Fruit fly (Drosophila melanogaster): ENCODE results near the gene sesB.
A peak's percentile ranks its signal among the peaks of the same experiment; 100 is the strongest.

sesB gene

dm6 chrX:10735682-10736353, 50.9 kb downstream of the sesB start (continued):
- no peak for TF ChIP-seq Ets21C (GFP tag; optimal IDR thresholded peaks at IDR 0.05)
- TF ChIP-seq CG3919 (GFP tag; optimal IDR thresholded peaks at IDR 0.05), result peak; percentile 5
- TF ChIP-seq CG9139 (GFP tag; optimal IDR thresholded peaks at IDR 0.05), result peak; percentile 31
- TF ChIP-seq CG11294 (GFP tag; IDR thresholded peaks at IDR 0.05), result no peak; the same call in 1 of the 2 replicates
- peak; percentile 27; the same call in 1 of the 3 replicates for TF ChIP-seq CG6163 (GFP tag; IDR thresholded peaks at IDR 0.05)
- peak; percentile 61 for TF ChIP-seq svp (GFP tag)
- peak; percentile 12 for TF ChIP-seq CG16779 (tag; optimal IDR thresholded peaks at IDR 0.05)
- TF ChIP-seq CG4318 (GFP tag; optimal IDR thresholded peaks at IDR 0.05), result no peak
- TF ChIP-seq fd85E (GFP tag; optimal IDR thresholded peaks at IDR 0.05), result no peak
- no peak for TF ChIP-seq Hr38 (GFP tag; optimal IDR thresholded peaks at IDR 0.05)
- TF ChIP-seq lz (GFP tag; optimal IDR thresholded peaks at IDR 0.05), result no peak
- TF ChIP-seq CG8632 (GFP tag; optimal IDR thresholded peaks at IDR 0.05), result no peak
- no peak for TF ChIP-seq cyc (GFP tag; optimal IDR thresholded peaks at IDR 0.05)
- no peak for TF ChIP-seq salr (GFP tag; optimal IDR thresholded peaks at IDR 0.05)
- no peak for TF ChIP-seq CG11762 (GFP tag; optimal IDR thresholded peaks at IDR 0.05; ENCODE audit: insufficient read depth)
- no peak for TF ChIP-seq Sox15 (GFP tag; optimal IDR thresholded peaks at IDR 0.05)
- peak; percentile 34 for TF ChIP-seq OdsH (GFP tag; optimal IDR thresholded peaks at IDR 0.05)
- TF ChIP-seq CG7368 (GFP tag; optimal IDR thresholded peaks at IDR 0.05), result peak; percentile 3
- no peak for TF ChIP-seq Sox102F (GFP tag; optimal IDR thresholded peaks at IDR 0.05)
- TF ChIP-seq vri (GFP tag; optimal IDR thresholded peaks at IDR 0.05), result peak; percentile 1
- TF ChIP-seq topi (GFP tag; optimal IDR thresholded peaks at IDR 0.05), result peak; percentile 21
- peak; percentile 20 for TF ChIP-seq CG1621 (tag; optimal IDR thresholded peaks at IDR 0.05)
- TF ChIP-seq CG6276 (GFP tag; optimal IDR thresholded peaks at IDR 0.05), result peak; percentile 24
- TF ChIP-seq CG3032 (tag; optimal IDR thresholded peaks at IDR 0.05), result no peak
- no peak for TF ChIP-seq Eip93F (GFP tag; optimal IDR thresholded peaks at IDR 0.05)
- TF ChIP-seq fd59A (GFP tag; optimal IDR thresholded peaks at IDR 0.05), result no peak
- TF ChIP-seq CG10631 (GFP tag; optimal IDR thresholded peaks at IDR 0.05), result peak; percentile 27
- peak; percentile 21 for TF ChIP-seq fkh (GFP tag; optimal IDR thresholded peaks at IDR 0.05)
- no peak for TF ChIP-seq CG10669 (GFP tag; optimal IDR thresholded peaks at IDR 0.05)
- no peak for TF ChIP-seq dac (GFP tag; optimal IDR thresholded peaks at IDR 0.05)
- TF ChIP-seq Hr4 (GFP tag; optimal IDR thresholded peaks at IDR 0.05), result peak; percentile 46
- TF ChIP-seq net (GFP tag; optimal IDR thresholded peaks at IDR 0.05), result peak; percentile 12
- peak; percentile 55; the same call in 2 of the 3 replicates for TF ChIP-seq CG8119 (GFP tag; IDR thresholded peaks at IDR 0.05)
- peak; percentile 38 for TF ChIP-seq acj6 (GFP tag; optimal IDR thresholded peaks at IDR 0.05)

dm6 chrX:10734763-10735681, 51.7 kb downstream of the sesB start:
- peak; percentile 17 for TF ChIP-seq Eip78C (GFP tag)
- TF ChIP-seq Sox14 (GFP tag; optimal IDR thresholded peaks at IDR 0.05), result peak; percentile 85
- peak; percentile 18 for TF ChIP-seq Hr4 (GFP tag; optimal IDR thresholded peaks at IDR 0.05)
- no peak for TF ChIP-seq topi (GFP tag; optimal IDR thresholded peaks at IDR 0.05)
- no peak for TF ChIP-seq CG11294 (GFP tag; IDR thresholded peaks at IDR 0.05)
- TF ChIP-seq CG32006 (GFP tag; optimal IDR thresholded peaks at IDR 0.05), result no peak
- TF ChIP-seq salr (GFP tag; optimal IDR thresholded peaks at IDR 0.05), result peak in 1 of 2 experiments; percentile 12
- no peak for TF ChIP-seq CG4318 (GFP tag; optimal IDR thresholded peaks at IDR 0.05)
- TF ChIP-seq cyc (GFP tag; optimal IDR thresholded peaks at IDR 0.05), result no peak
- TF ChIP-seq Blimp-1 (GFP tag; optimal IDR thresholded peaks at IDR 0.05), result no peak
- TF ChIP-seq CG31627 (GFP tag; optimal IDR thresholded peaks at IDR 0.05), result no peak
- TF ChIP-seq CG6792 (GFP tag; optimal IDR thresholded peaks at IDR 0.05), result no peak
- TF ChIP-seq CG8119 (GFP tag; IDR thresholded peaks at IDR 0.05), result no peak
- no peak for TF ChIP-seq CG1621 (tag; optimal IDR thresholded peaks at IDR 0.05)
- no peak for TF ChIP-seq Ets21C (GFP tag; optimal IDR thresholded peaks at IDR 0.05)
